Fruit fly (Drosophila melanogaster) whole organism, embryonic: ENCODE measurements around the gene CG11052.

Source experiments
- CG17829 ChIP-seq: fragments of 200-800 bp; optimal IDR thresholded peaks from 2 replicates; lab custom pipeline; 2019; ENCODE audit warnings: missing biosample characterization, mild to moderate bottlenecking, missing genetic modification characterization, moderate library complexity
- YL-1 ChIP-seq: fragments of 200-800 bp; sonication (Bioruptor generic); optimal IDR thresholded peaks from 3 replicates; lab custom pipeline; 2017; ENCODE audit warnings: missing biosample characterization, mild to moderate bottlenecking, missing genetic modification characterization
- bab2 ChIP-seq: fragments of 200-800 bp; sonication (Bioruptor generic); optimal IDR thresholded peaks from 2 replicates; lab custom pipeline; 2016; ENCODE audit warnings: missing biosample characterization, missing genetic modification characterization
- cas ChIP-seq: fragments of 200-800 bp; sonication (Bioruptor generic); IDR thresholded peaks from 2 replicates; pipeline ENCODE4 v1.3.6; 2022; ENCODE audit warnings: missing biosample characterization, missing genetic modification characterization

- TF ChIP-seq cas (GFP tag; lab: Robert Waterston, UW) (no peak), YL-1 (GFP tag; lab: Kevin White, UChicago) (no peak), bab2 (no peak), CG17829 (tag; lab: Kevin White, UChicago) (no peak)
Measured at dm6 chr3R:7969702-7970175, 39.4 kb downstream of the CG11052 start.
